Fruit fly (Drosophila melanogaster): ENCODE measurements around the gene CG5853.

dm6 chr2L:9949178-9950062 is 2.0 kb upstream of the CG5853 start:
- TF ChIP-seq usp (GFP tag; optimal IDR thresholded peaks at IDR 0.05), result no peak
- TF ChIP-seq EcR (GFP tag; optimal IDR thresholded peaks at IDR 0.05), result no peak
- TF ChIP-seq Dll (optimal IDR thresholded peaks at IDR 0.05), result no peak
- TF ChIP-seq pan (optimal IDR thresholded peaks at IDR 0.05), result no peak
- TF ChIP-seq CG8478 (optimal IDR thresholded peaks at IDR 0.05), result no peak

All from whole organism.